Fruit fly (Drosophila melanogaster): ENCODE data around the gene glec.

Gene glec

dm6 chr3R:21869464-21870100 is 13.5 kb upstream of the glec start, which contains the start of gene CG31174:
TSS of gene CG31174 (minus strand) at chr3R:21869514.
- TF ChIP-seq psq (optimal IDR thresholded peaks at IDR 0.05) (no peak), Sin3A (optimal IDR thresholded peaks at IDR 0.05) (no peak), Myc (optimal IDR thresholded peaks at IDR 0.05) (no peak)

- no peak for TF ChIP-seq psq (optimal IDR thresholded peaks at IDR 0.05)
- no peak for TF ChIP-seq ttk (optimal IDR thresholded peaks at IDR 0.05)
- no peak for TF ChIP-seq h (optimal IDR thresholded peaks at IDR 0.05)
- no peak for TF ChIP-seq insv (optimal IDR thresholded peaks at IDR 0.05)
- no peak for TF ChIP-seq Myc (optimal IDR thresholded peaks at IDR 0.05)
Observed at dm6 chr3R:21867819-21868218, 11.8 kb upstream of the glec start, which contains the start of the genes CG6569 and Cby. TSS of gene CG6569 (minus strand) at chr3R:21867919. TSS of gene Cby (plus strand) at chr3R:21868003.

DNA sequence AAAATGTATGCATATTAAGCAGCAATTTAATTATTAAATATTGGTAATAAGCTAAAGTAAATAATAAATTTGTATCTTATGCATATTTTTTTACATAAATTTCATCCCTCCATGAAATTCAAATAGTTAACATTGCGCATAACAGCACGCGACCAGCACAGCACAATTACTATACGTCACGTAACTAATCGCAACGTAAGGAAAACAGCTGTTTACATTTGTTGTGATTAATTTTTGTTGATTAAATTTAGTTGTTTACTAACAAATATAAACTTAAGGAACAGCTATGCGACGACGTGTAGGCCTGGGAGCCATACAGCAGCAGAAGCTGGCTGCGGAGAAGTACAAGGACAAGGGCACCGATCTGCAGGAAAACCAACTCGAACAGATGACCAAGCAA is 8.9 kb upstream of the glec start, which contains the start of gene lsn:
TSS of gene lsn (plus strand) at position 177 of the 400 bp plus-strand sequence.
- TF ChIP-seq Sin3A (optimal IDR thresholded peaks at IDR 0.05) (no peak), h (optimal IDR thresholded peaks at IDR 0.05) (no peak), Myc (optimal IDR thresholded peaks at IDR 0.05) (no peak), psq (optimal IDR thresholded peaks at IDR 0.05) (no peak), ttk (optimal IDR thresholded peaks at IDR 0.05) (no peak), insv (optimal IDR thresholded peaks at IDR 0.05) (no peak)

dm6 chr3R:21864484-21864883 is 8.4 kb upstream of the glec start:
- no peak for TF ChIP-seq h (optimal IDR thresholded peaks at IDR 0.05)
- no peak for TF ChIP-seq Myc (optimal IDR thresholded peaks at IDR 0.05)
- TF ChIP-seq psq (optimal IDR thresholded peaks at IDR 0.05), result no peak
- no peak for TF ChIP-seq insv (optimal IDR thresholded peaks at IDR 0.05)
- no peak for TF ChIP-seq ttk (optimal IDR thresholded peaks at IDR 0.05)
- TF ChIP-seq Sin3A (optimal IDR thresholded peaks at IDR 0.05), result no peak

DNA sequence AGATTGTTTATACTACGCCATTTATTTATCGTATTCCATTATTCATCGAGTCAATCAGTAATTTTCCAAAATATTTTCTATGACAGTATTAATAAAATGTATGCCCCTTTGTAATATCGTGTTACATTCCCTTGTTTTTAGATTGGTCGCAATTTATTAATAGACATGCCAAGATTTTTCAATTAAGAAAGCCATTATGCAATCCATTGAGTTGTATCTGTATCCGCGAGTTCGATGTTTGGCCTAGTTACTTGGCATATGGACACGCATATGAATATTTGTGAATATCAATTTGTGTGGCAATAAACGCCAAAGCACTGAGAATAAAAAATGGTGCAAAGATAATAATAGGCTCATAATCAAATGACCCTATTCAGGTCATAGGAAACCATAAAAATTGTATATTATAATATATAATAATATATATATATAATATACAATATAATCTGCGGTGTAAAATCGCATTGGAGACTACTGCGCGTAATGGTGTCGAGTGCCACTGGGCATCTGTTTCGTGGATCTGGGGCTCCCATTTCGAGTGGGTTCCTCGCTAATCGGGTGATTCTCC is 7.8 kb upstream of the glec start:
- TF ChIP-seq h (optimal IDR thresholded peaks at IDR 0.05) (no peak), ttk (optimal IDR thresholded peaks at IDR 0.05) (no peak), Sin3A (optimal IDR thresholded peaks at IDR 0.05) (no peak), Myc (optimal IDR thresholded peaks at IDR 0.05) (no peak), insv (optimal IDR thresholded peaks at IDR 0.05) (no peak), psq (optimal IDR thresholded peaks at IDR 0.05) (no peak)

DNA sequence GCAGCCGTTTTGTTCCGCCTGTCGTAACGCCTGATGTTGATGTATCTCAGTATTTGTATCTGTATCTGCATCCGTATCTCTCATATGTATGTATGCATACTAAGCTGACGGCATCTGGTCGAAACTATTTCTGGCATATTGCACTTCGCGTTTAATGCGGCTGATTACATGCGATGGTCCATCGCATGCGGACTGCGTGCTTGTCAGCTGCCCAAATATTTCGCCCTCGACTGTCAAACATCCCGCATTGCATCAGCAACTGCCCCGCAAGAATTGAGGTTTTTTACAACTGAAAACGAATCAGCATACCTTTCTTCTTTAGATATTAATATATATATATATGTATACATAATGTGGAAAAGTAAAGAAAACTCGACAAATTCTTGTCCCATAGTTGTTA is 6.8 kb upstream of the glec start:
- no peak for TF ChIP-seq psq (optimal IDR thresholded peaks at IDR 0.05)
- TF ChIP-seq h (optimal IDR thresholded peaks at IDR 0.05), result no peak
- no peak for TF ChIP-seq ttk (optimal IDR thresholded peaks at IDR 0.05)
- no peak for TF ChIP-seq Sin3A (optimal IDR thresholded peaks at IDR 0.05)
- no peak for TF ChIP-seq Myc (optimal IDR thresholded peaks at IDR 0.05)
- TF ChIP-seq insv (optimal IDR thresholded peaks at IDR 0.05), result no peak

dm6 chr3R:21862137-21862850 is 6.2 kb upstream of the glec start:
- TF ChIP-seq h (optimal IDR thresholded peaks at IDR 0.05) (no peak), Sin3A (optimal IDR thresholded peaks at IDR 0.05) (no peak), psq (optimal IDR thresholded peaks at IDR 0.05) (no peak), ttk (optimal IDR thresholded peaks at IDR 0.05) (no peak), insv (optimal IDR thresholded peaks at IDR 0.05) (no peak), Myc (optimal IDR thresholded peaks at IDR 0.05) (no peak)

DNA sequence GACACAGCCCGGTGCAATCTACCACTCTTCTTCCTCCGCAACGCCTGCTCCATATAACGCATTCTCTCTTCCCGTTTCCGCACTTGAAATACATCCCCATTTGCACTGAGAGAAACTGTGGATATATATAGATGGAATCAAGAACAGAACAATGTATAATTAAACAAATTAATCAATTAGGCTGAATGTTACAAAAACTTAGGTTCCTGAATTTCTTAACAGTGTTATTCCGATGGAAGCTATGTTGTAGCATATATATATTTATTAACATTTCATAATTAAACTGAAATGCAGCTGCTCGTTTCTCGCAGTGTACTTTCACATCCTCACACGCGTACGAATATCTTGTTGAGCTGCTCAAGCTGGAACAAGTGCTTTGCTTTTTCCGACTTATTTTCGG is 3.4 kb upstream of the glec start:
- TF ChIP-seq Myc (optimal IDR thresholded peaks at IDR 0.05), result no peak
- TF ChIP-seq ttk (optimal IDR thresholded peaks at IDR 0.05), result no peak
- TF ChIP-seq Sin3A (optimal IDR thresholded peaks at IDR 0.05), result no peak
- TF ChIP-seq psq (optimal IDR thresholded peaks at IDR 0.05), result no peak
- TF ChIP-seq insv (optimal IDR thresholded peaks at IDR 0.05), result no peak
- TF ChIP-seq h (optimal IDR thresholded peaks at IDR 0.05), result no peak

DNA sequence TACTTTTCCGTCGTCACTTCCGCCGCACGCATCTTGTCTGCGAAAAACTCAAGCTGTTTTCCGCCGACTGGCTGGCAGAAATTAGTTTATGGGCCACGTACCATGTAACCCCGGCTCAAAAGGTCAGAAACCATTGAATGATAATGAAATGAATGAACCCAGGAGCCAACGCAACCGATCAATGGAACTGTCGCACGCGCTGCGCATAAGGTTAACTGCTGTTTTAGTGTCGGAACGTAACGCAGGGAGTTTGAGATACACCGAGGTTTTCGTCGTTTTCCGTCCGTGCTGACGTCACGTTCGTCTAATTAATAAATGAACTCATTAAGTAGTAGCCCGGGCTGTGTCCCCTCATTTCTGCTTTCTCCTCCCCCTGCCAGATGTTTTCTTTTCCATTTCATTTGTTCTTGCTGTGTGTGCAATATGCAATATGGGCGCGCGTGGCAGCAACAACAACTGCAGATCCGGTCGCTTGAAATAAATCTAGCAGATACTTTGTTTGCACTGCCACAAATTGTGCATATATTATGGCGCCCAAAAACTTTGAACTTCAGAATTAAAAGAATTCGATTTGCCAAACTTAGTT is 2.3 kb upstream of the glec start:
- TF ChIP-seq psq (optimal IDR thresholded peaks at IDR 0.05), result no peak
- no peak for TF ChIP-seq ttk (optimal IDR thresholded peaks at IDR 0.05)
- no peak for TF ChIP-seq Myc (optimal IDR thresholded peaks at IDR 0.05)
- TF ChIP-seq insv (optimal IDR thresholded peaks at IDR 0.05), result no peak
- no peak for TF ChIP-seq Sin3A (optimal IDR thresholded peaks at IDR 0.05)

DNA sequence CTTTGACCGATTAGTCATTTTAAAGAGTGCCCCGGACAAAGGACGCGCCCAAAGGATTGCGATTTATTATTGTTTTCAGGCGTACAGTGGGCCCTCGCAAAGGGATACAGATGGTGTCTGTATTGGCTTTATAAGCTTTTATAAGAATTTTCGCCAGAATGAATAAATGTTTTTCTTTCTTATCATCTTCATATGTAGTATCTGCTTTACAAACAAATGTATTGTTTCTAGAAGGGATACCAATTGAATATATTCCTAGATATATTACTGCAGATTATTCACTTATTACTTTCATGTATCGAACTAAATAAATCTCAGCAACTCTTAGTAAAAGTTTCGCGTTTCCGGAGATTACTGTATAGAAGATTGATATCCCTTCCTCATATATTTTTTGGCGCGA is 1.4 kb upstream of the glec start:
- TF ChIP-seq h (optimal IDR thresholded peaks at IDR 0.05) (no peak), insv (optimal IDR thresholded peaks at IDR 0.05) (no peak), Sin3A (optimal IDR thresholded peaks at IDR 0.05) (no peak), ttk (optimal IDR thresholded peaks at IDR 0.05) (no peak)

- no peak for TF ChIP-seq Sin3A (optimal IDR thresholded peaks at IDR 0.05)
- TF ChIP-seq ttk (optimal IDR thresholded peaks at IDR 0.05), result no peak
- no peak for TF ChIP-seq psq (optimal IDR thresholded peaks at IDR 0.05)
- no peak for TF ChIP-seq h (optimal IDR thresholded peaks at IDR 0.05)
Observed at dm6 chr3R:21856873-21857243, 792 bp upstream of the glec start.

DNA sequence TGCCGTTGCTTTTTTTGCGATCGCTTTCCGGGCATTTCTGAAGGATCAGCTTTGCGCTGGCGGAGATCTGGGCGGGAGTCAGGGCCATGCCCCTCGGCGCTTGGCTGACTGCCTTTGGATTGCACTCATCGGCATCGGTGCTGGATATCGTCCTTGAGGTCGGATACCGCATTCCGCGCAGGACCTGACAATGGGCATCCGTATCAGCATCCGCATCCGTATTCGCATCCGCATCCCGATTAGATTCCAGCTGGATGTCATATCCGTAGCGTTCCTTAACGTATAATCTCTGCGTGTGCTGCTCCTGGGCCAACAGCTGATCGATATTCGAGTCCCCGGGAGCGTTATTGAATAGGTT is 618 bp downstream of the glec start:
- TF ChIP-seq insv (optimal IDR thresholded peaks at IDR 0.05) (no peak), ttk (optimal IDR thresholded peaks at IDR 0.05) (no peak)
